Fruit fly (Drosophila melanogaster) whole organism, embryonic: Measurements from ENCODE around the gene Acat2.

Source experiments
- Blimp-1 ChIP-seq: fragments of 200-800 bp; sonication (Bioruptor generic); optimal IDR thresholded peaks from 3 replicates; lab custom pipeline; 2018; ENCODE audit warnings: missing biosample characterization, missing genetic modification characterization, mild to moderate bottlenecking, moderate library complexity, missing genetic modification reagents
- CG10979 ChIP-seq: fragments of 200-800 bp; sonication (Bioruptor generic); optimal IDR thresholded peaks from 2 replicates; lab custom pipeline; 2018; ENCODE audit warnings: missing biosample characterization, mild to moderate bottlenecking, missing genetic modification characterization, moderate library complexity
- CG11093 ChIP-seq: fragments of 200-800 bp; sonication (Bioruptor generic); IDR thresholded peaks from 3 replicates; pipeline ENCODE4 v1.3.6; 2022; ENCODE audit warnings: missing biosample characterization, missing genetic modification characterization
- CG11695 ChIP-seq: fragments of 200-800 bp; sonication (Bioruptor generic); IDR thresholded peaks from 3 replicates; pipeline ENCODE4 v1.3.6; 2022; ENCODE audit warnings: missing biosample characterization, missing genetic modification characterization
- CG11696 ChIP-seq: fragments of 200-800 bp; sonication (Bioruptor generic); IDR thresholded peaks from 2 replicates; pipeline ENCODE4 v1.3.6; 2022; ENCODE audit warnings: missing biosample characterization, missing genetic modification characterization
- CG12155 ChIP-seq: fragments of 200-800 bp; sonication (Bioruptor generic); optimal IDR thresholded peaks from 3 replicates; lab custom pipeline; 2016; ENCODE audit warnings: missing biosample characterization, missing genetic modification characterization
- CG13775 ChIP-seq: fragments of 200-800 bp; sonication (Bioruptor generic); optimal IDR thresholded peaks from 3 replicates; lab custom pipeline; 2017; ENCODE audit warnings: missing biosample characterization, mild to moderate bottlenecking, missing genetic modification characterization
- CG14014 ChIP-seq: fragments of 200-800 bp; sonication (Bioruptor generic); IDR thresholded peaks from 2 replicates; pipeline ENCODE4 v1.3.6; 2022; ENCODE audit warnings: missing biosample characterization, missing genetic modification characterization
- CG16813 ChIP-seq: fragments of 200-800 bp; sonication (Bioruptor generic); IDR thresholded peaks from 3 replicates; pipeline ENCODE4 v1.3.6; 2022; ENCODE audit warnings: missing biosample characterization, missing genetic modification characterization; ENCODE audit not compliant: partially characterized antibody
- CG17385 ChIP-seq: fragments of 200-800 bp; sonication (Bioruptor generic); optimal IDR thresholded peaks from 3 replicates; lab custom pipeline; 2018; ENCODE audit warnings: missing biosample characterization, mild to moderate bottlenecking, missing genetic modification characterization
- CG18262 ChIP-seq: fragments of 200-800 bp; optimal IDR thresholded peaks from 3 replicates; lab custom pipeline; 2019; ENCODE audit warnings: missing biosample characterization, mild to moderate bottlenecking, missing genetic modification characterization, moderate library complexity
- CG2202 ChIP-seq: fragments of 200-800 bp; sonication (Bioruptor generic); optimal IDR thresholded peaks from 2 replicates; lab custom pipeline; 2018; ENCODE audit warnings: missing biosample characterization, mild to moderate bottlenecking, missing genetic modification characterization
- CG4424 ChIP-seq: fragments of 200-800 bp; sonication (Bioruptor generic); optimal IDR thresholded peaks from 3 replicates; lab custom pipeline; 2016; ENCODE audit warnings: missing biosample characterization, missing genetic modification characterization
- CG4730 ChIP-seq: fragments of 200-800 bp; sonication (Bioruptor generic); IDR thresholded peaks from 2 replicates; pipeline ENCODE4 v1.3.6; 2022; ENCODE audit warnings: missing biosample characterization, missing genetic modification characterization
- CG4854 ChIP-seq: fragments of 200-800 bp; sonication (Bioruptor generic); optimal IDR thresholded peaks from 2 replicates; lab custom pipeline; 2016; ENCODE audit warnings: missing biosample characterization, missing genetic modification characterization, inconsistent platforms
- CG5180 ChIP-seq: fragments of 200-800 bp; sonication (Bioruptor generic); optimal IDR thresholded peaks from 3 replicates; lab custom pipeline; 2017; ENCODE audit warnings: missing biosample characterization, missing genetic modification characterization, mild to moderate bottlenecking, moderate library complexity, missing genetic modification reagents
- CG6654 ChIP-seq: fragments of 200-800 bp; sonication (Bioruptor generic); optimal IDR thresholded peaks from 2 replicates; lab custom pipeline; 2017; ENCODE audit warnings: missing biosample characterization, mild to moderate bottlenecking, missing genetic modification characterization
- CG8944 ChIP-seq: fragments of 200-800 bp; sonication (Bioruptor generic); optimal IDR thresholded peaks from 3 replicates; lab custom pipeline; 2016; ENCODE audit warnings: missing biosample characterization, missing genetic modification characterization
- CG9437 ChIP-seq: fragments of 200-800 bp; sonication (Bioruptor generic); optimal IDR thresholded peaks from 2 replicates; lab custom pipeline; 2018; ENCODE audit warnings: missing biosample characterization, mild to moderate bottlenecking, missing genetic modification characterization
- CG9876 ChIP-seq: fragments of 200-800 bp; sonication (Bioruptor generic); optimal IDR thresholded peaks from 2 replicates; lab custom pipeline; 2016; ENCODE audit warnings: missing biosample characterization, missing genetic modification characterization
- CG9932 ChIP-seq: fragments of 200-800 bp; sonication (Bioruptor generic); IDR thresholded peaks from 2 replicates; pipeline ENCODE4 v1.3.6; 2022; ENCODE audit warnings: missing biosample characterization, missing genetic modification characterization
- CkIIα-i1 ChIP-seq: fragments of 200-800 bp; sonication (Bioruptor generic); IDR thresholded peaks from 2 replicates; pipeline ENCODE4 v1.3.6; 2022; ENCODE audit warnings: missing biosample characterization, missing genetic modification characterization
- Dad ChIP-seq: fragments of 200-800 bp; sonication (Bioruptor generic); optimal IDR thresholded peaks from 3 replicates; lab custom pipeline; 2016; ENCODE audit warnings: missing biosample characterization, missing genetic modification characterization
- Deaf1 ChIP-seq: fragments of 200-800 bp; optimal IDR thresholded peaks from 3 replicates; lab custom pipeline; 2019; ENCODE audit warnings: missing biosample characterization, mild to moderate bottlenecking, missing genetic modification characterization, moderate library complexity
- Dek ChIP-seq: fragments of 200-800 bp; sonication (Bioruptor generic); optimal IDR thresholded peaks from 3 replicates; lab custom pipeline; 2019; ENCODE audit warnings: missing biosample characterization, mild to moderate bottlenecking, missing genetic modification characterization, moderate library complexity
- Doc2 ChIP-seq: fragments of 200-800 bp; sonication (Bioruptor generic); IDR thresholded peaks from 2 replicates; pipeline ENCODE4 v1.3.6; 2022; ENCODE audit warnings: missing biosample characterization, missing genetic modification characterization
- Hand ChIP-seq: fragments of 200-800 bp; sonication (Bioruptor generic); optimal IDR thresholded peaks from 2 replicates; lab custom pipeline; 2017; ENCODE audit warnings: mild to moderate bottlenecking, missing biosample characterization, missing genetic modification reagents, missing genetic modification characterization
- Hr39 ChIP-seq: fragments of >200 bp; optimal IDR thresholded peaks from 2 replicates; lab custom pipeline; 2017
- Lim3 ChIP-seq: fragments of 200-800 bp; sonication (Bioruptor generic); IDR thresholded peaks from 2 replicates; pipeline ENCODE4 v1.3.6; 2022; ENCODE audit warnings: missing biosample characterization, missing genetic modification characterization
- Neu2 ChIP-seq: fragments of 200-800 bp; sonication (Bioruptor generic); optimal IDR thresholded peaks from 3 replicates; lab custom pipeline; 2016; ENCODE audit warnings: missing biosample characterization, missing genetic modification characterization, borderline replicate concordance
- Opbp ChIP-seq: fragments of 200-800 bp; sonication (Bioruptor generic); IDR thresholded peaks from 3 replicates; pipeline ENCODE4 v1.3.6; 2022; ENCODE audit warnings: missing biosample characterization, missing genetic modification characterization; ENCODE audit not compliant: partially characterized antibody
- Rfx ChIP-seq: fragments of 200-800 bp; sonication (Bioruptor generic); IDR thresholded peaks from 2 replicates; pipeline ENCODE4 v1.3.6; 2022; ENCODE audit warnings: missing biosample characterization, missing genetic modification characterization
- bab2 ChIP-seq: fragments of 200-800 bp; sonication (Bioruptor generic); optimal IDR thresholded peaks from 2 replicates; lab custom pipeline; 2016; ENCODE audit warnings: missing biosample characterization, missing genetic modification characterization
- bbx ChIP-seq: fragments of 200-800 bp; sonication (Bioruptor generic); IDR thresholded peaks from 2 replicates; pipeline ENCODE4 v1.3.6; 2022; ENCODE audit warnings: missing biosample characterization, missing genetic modification characterization; ENCODE audit not compliant: partially characterized antibody
- chm ChIP-seq: fragments of 200-800 bp; sonication (Bioruptor generic); IDR thresholded peaks from 2 replicates; pipeline ENCODE4 v1.3.6; 2022; ENCODE audit warnings: missing biosample characterization, missing genetic modification characterization
- crc ChIP-seq: fragments of 200-800 bp; sonication (Bioruptor generic); optimal IDR thresholded peaks from 2 replicates; lab custom pipeline; 2016; ENCODE audit warnings: missing biosample characterization, missing genetic modification characterization
- ewg ChIP-seq: fragments of 200-800 bp; sonication (Bioruptor generic); optimal IDR thresholded peaks from 3 replicates; lab custom pipeline; 2017; ENCODE audit warnings: mild to moderate bottlenecking, missing biosample characterization, missing genetic modification reagents, missing genetic modification characterization
- ftz-f1 ChIP-seq: fragments of 200-800 bp; sonication (Bioruptor generic); optimal IDR thresholded peaks from 2 replicates; lab custom pipeline; 2016; ENCODE audit warnings: missing biosample characterization, missing genetic modification characterization
- lab ChIP-seq: fragments of 200-800 bp; sonication (Bioruptor generic); optimal IDR thresholded peaks from 3 replicates; lab custom pipeline; 2017; ENCODE audit warnings: missing biosample characterization, missing genetic modification characterization, mild to moderate bottlenecking, moderate library complexity, missing genetic modification reagents
- nau ChIP-seq: fragments of 200-800 bp; sonication (Bioruptor generic); optimal IDR thresholded peaks from 3 replicates; lab custom pipeline; 2017; ENCODE audit warnings: missing biosample characterization, mild to moderate bottlenecking, missing genetic modification characterization, missing genetic modification reagents
- nerfin-2 ChIP-seq: fragments of 200-800 bp; sonication (Bioruptor generic); IDR thresholded peaks from 2 replicates; pipeline ENCODE4 v1.3.6; 2022; ENCODE audit warnings: missing biosample characterization, missing genetic modification characterization; ENCODE audit not compliant: partially characterized antibody
- pzg ChIP-seq: fragments of 200-800 bp; sonication (Bioruptor generic); optimal IDR thresholded peaks from 3 replicates; lab custom pipeline; 2018; ENCODE audit warnings: missing biosample characterization, mild to moderate bottlenecking, missing genetic modification characterization, moderate library complexity
- repo ChIP-seq: fragments of 200-800 bp; sonication (Bioruptor generic); optimal IDR thresholded peaks from 2 replicates; lab custom pipeline; 2016; ENCODE audit warnings: missing biosample characterization, missing genetic modification characterization
- sima ChIP-seq: fragments of 200-800 bp; sonication (Bioruptor generic); optimal IDR thresholded peaks from 2 replicates; lab custom pipeline; 2016; ENCODE audit warnings: missing biosample characterization, missing genetic modification characterization
- sqz ChIP-seq: fragments of 200-800 bp; sonication (Bioruptor generic); optimal IDR thresholded peaks from 3 replicates; lab custom pipeline; 2018; ENCODE audit warnings: missing biosample characterization, mild to moderate bottlenecking, missing genetic modification characterization
- sug ChIP-seq: fragments of 200-800 bp; optimal IDR thresholded peaks from 2 replicates; lab custom pipeline; 2019; ENCODE audit warnings: missing biosample characterization, mild to moderate bottlenecking, missing genetic modification characterization, moderate library complexity
- tna ChIP-seq: fragments of 200-800 bp; sonication (Bioruptor generic); IDR thresholded peaks from 2 replicates; pipeline ENCODE4 v1.3.6; 2022; ENCODE audit warnings: missing biosample characterization, missing genetic modification characterization; ENCODE audit not compliant: partially characterized antibody
- unc-4 ChIP-seq: fragments of 200-800 bp; sonication (Bioruptor generic); IDR thresholded peaks from 2 replicates; pipeline ENCODE4 v1.3.6; 2022; ENCODE audit warnings: missing biosample characterization, missing genetic modification characterization; ENCODE audit not compliant: partially characterized antibody
- wdn ChIP-seq: fragments of 200-800 bp; sonication (Bioruptor generic); IDR thresholded peaks from 2 replicates; pipeline ENCODE4 v1.3.6; 2022; ENCODE audit warnings: missing biosample characterization, missing genetic modification characterization
- yki ChIP-seq: fragments of >200 bp; optimal IDR thresholded peaks from 3 replicates; lab custom pipeline; 2018

Acat2 gene

dm6 chr3L:1295693-1296092, 7.1 kb upstream of the Acat2 start, which contains the start of gene Rabex-5 (continued):
- TF ChIP-seq CG4424, result peak; percentile 19
- no peak for TF ChIP-seq Dad
- no peak for TF ChIP-seq CkIIα-i1 (GFP tag; lab: Robert Waterston, UW)
- TF ChIP-seq tna (GFP tag; lab: Robert Waterston, UW), result peak; percentile 74
- peak; percentile 9 for TF ChIP-seq CG10979 (tag; lab: Kevin White, UChicago)
- peak; percentile 0 for TF ChIP-seq ftz-f1
- peak; percentile 45 for TF ChIP-seq CG8944 (GFP tag; lab: Kevin White, UChicago)
- TF ChIP-seq CG18262 (tag; lab: Kevin White, UChicago), result peak; percentile 19

dm6 chr3L:1298509-1298908, 4.2 kb upstream of the Acat2 start, which contains the start of gene scf:
scf (plus strand) TSS chr3L:1298672.
- TF ChIP-seq CG10979 (tag; lab: Kevin White, UChicago), result no peak
- TF ChIP-seq CG9876, result no peak
- TF ChIP-seq Doc2 (GFP tag; lab: Robert Waterston, UW), result no peak
- 0 out of 3 replicates have a peak, but pooled peaks have one; percentile 36 for TF ChIP-seq CG11695 (GFP tag; lab: Robert Waterston, UW)
- TF ChIP-seq repo (GFP tag; lab: Kevin White, UChicago), result peak; percentile 18
- no peak for TF ChIP-seq CG13775 (GFP tag; lab: Kevin White, UChicago)
- peak; percentile 78 for TF ChIP-seq Deaf1
- 0 out of 2 replicates have a peak, but pooled peaks have one; percentile 34 for TF ChIP-seq CG14014 (GFP tag; lab: Robert Waterston, UW)
- no peak for TF ChIP-seq nau (GFP tag; lab: Kevin White, UChicago)
- no peak for TF ChIP-seq nerfin-2 (GFP tag; lab: Robert Waterston, UW)
- TF ChIP-seq CG9932 (GFP tag; lab: Robert Waterston, UW), result peak; percentile 36
- TF ChIP-seq lab (GFP tag; lab: Kevin White, UChicago), result no peak
- TF ChIP-seq crc (GFP tag; lab: Kevin White, UChicago), result no peak
- no peak for TF ChIP-seq bab2
- TF ChIP-seq CG11093 (GFP tag; lab: Robert Waterston, UW), result no peak
- no peak for TF ChIP-seq CG5180 (GFP tag; lab: Kevin White, UChicago)
- TF ChIP-seq chm (GFP tag; lab: Robert Waterston, UW), result peak; percentile 63; the same call in 1 of the 2 replicates
- peak; percentile 59 for TF ChIP-seq Rfx (GFP tag; lab: Robert Waterston, UW)
- TF ChIP-seq ewg (GFP tag; lab: Kevin White, UChicago), result no peak
- TF ChIP-seq unc-4 (GFP tag; lab: Robert Waterston, UW), result peak; percentile 42; the same call in 1 of the 2 replicates
- TF ChIP-seq CG17385 (GFP tag; lab: Kevin White, UChicago), result no peak
- no peak for TF ChIP-seq CG6654 (GFP tag; lab: Kevin White, UChicago)
- TF ChIP-seq Lim3 (GFP tag; lab: Robert Waterston, UW), result no peak
- no peak for TF ChIP-seq yki
- no peak for TF ChIP-seq Dek
- no peak for TF ChIP-seq sqz (GFP tag; lab: Kevin White, UChicago)
- TF ChIP-seq bbx (GFP tag; lab: Robert Waterston, UW), result no peak; the same call in 1 of the 2 replicates
- no peak for TF ChIP-seq CG9437 (GFP tag; lab: Kevin White, UChicago)
- no peak for TF ChIP-seq CG2202
- 0 out of 2 replicates have a peak, but pooled peaks have one; percentile 17 for TF ChIP-seq CG11696 (GFP tag; lab: Robert Waterston, UW)
- TF ChIP-seq CG16813 (GFP tag; lab: Robert Waterston, UW), result peak; percentile 33; the same call in 1 of the 3 replicates
- peak; percentile 52; the same call in 2 of the 3 replicates for TF ChIP-seq Opbp (GFP tag; lab: Robert Waterston, UW)
- TF ChIP-seq Hand (GFP tag; lab: Kevin White, UChicago), result no peak
- peak; percentile 59 for TF ChIP-seq pzg (GFP tag; lab: Kevin White, UChicago)
- TF ChIP-seq sima (GFP tag; lab: Kevin White, UChicago), result no peak
- TF ChIP-seq Hr39, result no peak
- no peak for TF ChIP-seq wdn (GFP tag; lab: Robert Waterston, UW)
- no peak for TF ChIP-seq Blimp-1 (GFP tag; lab: Kevin White, UChicago)
- TF ChIP-seq CG4854 (GFP tag; lab: Kevin White, UChicago), result no peak
- peak; percentile 40 for TF ChIP-seq sug (tag; lab: Kevin White, UChicago)
- no peak for TF ChIP-seq CG4730
- no peak for TF ChIP-seq Neu2 (GFP tag; lab: Kevin White, UChicago)
- TF ChIP-seq CG12155 (GFP tag; lab: Kevin White, UChicago), result no peak
